Worm (Caenorhabditis elegans) whole organism, L2 larva: ENCODE measurements around the gene F23A7.5.

Experiments used
- ama-1 ChIP-seq: fragments of 150-350 bp; optimal IDR thresholded peaks from 2 replicates; lab custom pipeline; 2018; ENCODE audit warnings: inconsistent platforms
- ceh-16 ChIP-seq: fragments of 150-350 bp; optimal IDR thresholded peaks from 2 replicates; lab custom pipeline; 2014; ENCODE audit warnings: missing biosample characterization, missing genetic modification characterization
- ceh-82 ChIP-seq: fragments of 150-350 bp; optimal IDR thresholded peaks from 2 replicates; lab custom pipeline; 2014; ENCODE audit warnings: missing biosample characterization, missing genetic modification characterization
- dmd-4 ChIP-seq: sonication (generic microtip); optimal IDR thresholded peaks from 2 replicates; lab custom pipeline; 2017; ENCODE audit warnings: missing biosample characterization, missing genetic modification characterization
- elt-1 ChIP-seq: fragments of 150-350 bp; optimal IDR thresholded peaks from 2 replicates; lab custom pipeline; 2014; ENCODE audit warnings: missing biosample characterization, missing genetic modification characterization
- lin-39 ChIP-seq: fragments of 150-350 bp; optimal IDR thresholded peaks from 2 replicates; lab custom pipeline; 2014; ENCODE audit warnings: missing biosample characterization, missing genetic modification reagents, missing genetic modification characterization
- nhr-10 ChIP-seq: sonication (generic microtip); optimal IDR thresholded peaks from 2 replicates; lab custom pipeline; 2017; ENCODE audit warnings: missing biosample characterization, missing genetic modification characterization
- nhr-237 ChIP-seq: fragments of 150-350 bp; optimal IDR thresholded peaks from 2 replicates; lab custom pipeline; 2014; ENCODE audit warnings: missing biosample characterization, missing genetic modification characterization
- skn-1 ChIP-seq: sonication (generic microtip); optimal IDR thresholded peaks from 2 replicates; lab custom pipeline; 2017; ENCODE audit warnings: missing biosample characterization, missing genetic modification characterization
- unc-62 ChIP-seq: fragments of 150-350 bp; optimal IDR thresholded peaks from 2 replicates; lab custom pipeline; 2014; ENCODE audit warnings: missing biosample characterization, missing genetic modification reagents, missing genetic modification characterization
- zag-1 ChIP-seq: fragments of 150-350 bp; optimal IDR thresholded peaks from 2 replicates; lab custom pipeline; 2014; ENCODE audit warnings: missing biosample characterization, missing genetic modification characterization
- ztf-11 ChIP-seq: sonication (generic microtip); optimal IDR thresholded peaks from 2 replicates; lab custom pipeline; 2017; ENCODE audit warnings: missing biosample characterization, missing genetic modification characterization

- TF ChIP-seq dmd-4 (no peak), ztf-11 (tag; lab: Kevin White, UChicago) (no peak), nhr-237 (tag; lab: Kevin White, UChicago) (no peak), elt-1 (tag; lab: Kevin White, UChicago) (no peak), nhr-10 (tag; lab: Kevin White, UChicago) (no peak), unc-62 (GFP tag; lab: Kevin White, UChicago) (no peak), ama-1 (lab: Kevin White, UChicago) (no peak), ceh-16 (no peak), zag-1 (tag; lab: Kevin White, UChicago) (no peak), skn-1 (tag; lab: Kevin White, UChicago) (no peak), ceh-82 (tag; lab: Kevin White, UChicago) (no peak), lin-39 (tag; lab: Kevin White, UChicago) (no peak)
Observed at ce11 chrX:16263287-16263686, 34.6 kb downstream of the F23A7.5 start.
